Worm (Caenorhabditis elegans): ENCODE measurements around the gene cutl-1.

DNA sequence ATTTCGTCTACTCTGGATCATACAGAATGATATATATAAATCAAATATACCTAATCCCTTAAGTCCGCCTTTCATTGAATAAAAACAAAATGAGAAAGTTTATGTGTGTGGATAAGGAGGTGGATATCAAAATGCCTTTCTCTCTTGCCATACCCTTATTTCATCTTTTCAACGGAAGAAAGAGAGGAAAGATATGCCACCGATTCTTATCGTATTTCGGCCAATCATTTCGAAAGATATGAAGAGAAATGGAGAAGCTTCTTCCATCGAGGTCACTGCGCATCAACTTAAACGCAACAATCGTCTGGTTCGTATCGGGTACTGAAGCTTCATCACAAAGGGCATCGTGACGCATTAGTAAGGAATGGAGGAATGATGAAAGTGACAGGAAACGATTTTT, 7.4 kb upstream of the cutl-1 start:
- TF ChIP-seq cnd-1 (tag; optimal IDR thresholded peaks at IDR 0.05) (no peak), elt-1 (tag; optimal IDR thresholded peaks at IDR 0.05; ENCODE audit: borderline replicate concordance, insufficient read depth) (peak; percentile 82), nhr-12 (tag; optimal IDR thresholded peaks at IDR 0.05) (no peak), mep-1 (tag; optimal IDR thresholded peaks at IDR 0.05) (no peak), pha-4 (tag; optimal IDR thresholded peaks at IDR 0.05) (no peak), ztf-11 (tag; optimal IDR thresholded peaks at IDR 0.05) (no peak), tbx-8 (GFP tag; optimal IDR thresholded peaks at IDR 0.05) (no peak), nhr-28 (tag; optimal IDR thresholded peaks at IDR 0.05) (no peak), nhr-76 (tag; optimal IDR thresholded peaks at IDR 0.05) (no peak), lsy-2 (tag; optimal IDR thresholded peaks at IDR 0.05) (no peak)

Measured in whole organism, mixed stage, embryonic.